Worm (Caenorhabditis elegans) whole organism, mixed stage, embryonic: Measurements from ENCODE around the gene taf-12.

Source experiments
- blmp-1 ChIP-seq: fragments of 150-350 bp; optimal IDR thresholded peaks from 2 replicates; lab custom pipeline; 2014; ENCODE audit warnings: missing biosample characterization, missing genetic modification characterization
- elt-1 ChIP-seq: sonication (generic microtip); optimal IDR thresholded peaks from 2 replicates; lab custom pipeline; 2017; ENCODE audit warnings: missing genetic modification characterization, mild to moderate bottlenecking, missing compliant biosample characterization, antibody characterized with exemption, moderate library complexity, borderline replicate concordance; ENCODE audit not compliant: insufficient read depth
- elt-3 ChIP-seq: fragments of 150-350 bp; optimal IDR thresholded peaks from 2 replicates; lab custom pipeline; 2014; ENCODE audit warnings: missing biosample characterization, missing genetic modification characterization
- nhr-76 ChIP-seq: sonication (generic microtip); optimal IDR thresholded peaks from 2 replicates; lab custom pipeline; 2017; ENCODE audit warnings: missing biosample characterization, missing genetic modification characterization
- pha-4 ChIP-seq: fragments of 150-350 bp; optimal IDR thresholded peaks from 2 replicates; lab custom pipeline; 2018; ENCODE audit warnings: missing biosample characterization, missing genetic modification reagents, missing genetic modification characterization
- unc-62 ChIP-seq: fragments of 150-350 bp; optimal IDR thresholded peaks from 2 replicates; lab custom pipeline; 2014; ENCODE audit warnings: missing biosample characterization, missing genetic modification reagents, missing genetic modification characterization

- TF ChIP-seq blmp-1 (tag; lab: Kevin White, UChicago), result no peak
- TF ChIP-seq pha-4 (tag; lab: Kevin White, UChicago), result no peak
- TF ChIP-seq unc-62 (GFP tag; lab: Kevin White, UChicago), result no peak
- no peak for TF ChIP-seq elt-3
- TF ChIP-seq elt-1 (tag; lab: Kevin White, UChicago), result no peak
- no peak for TF ChIP-seq nhr-76 (tag; lab: Kevin White, UChicago)
Observed at ce11 chrIII:11881549-11881948, 12.5 kb upstream of the taf-12 start.
